Fruit fly (Drosophila melanogaster) whole organism, embryonic: ENCODE measurements around the gene Nlg4.

ENCODE experiments used
- Asciz ChIP-seq: fragments of 200-800 bp; sonication (Bioruptor generic); optimal IDR thresholded peaks from 2 replicates; lab custom pipeline; 2017; ENCODE audit warnings: missing biosample characterization, mild to moderate bottlenecking, missing genetic modification characterization, missing genetic modification reagents
- Bteb2 ChIP-seq: fragments of 200-800 bp; sonication (Bioruptor generic); optimal IDR thresholded peaks from 2 replicates; lab custom pipeline; 2016; ENCODE audit warnings: missing biosample characterization, missing genetic modification characterization
- CG10462 ChIP-seq: fragments of 200-800 bp; sonication (Bioruptor generic); optimal IDR thresholded peaks from 2 replicates; lab custom pipeline; 2016; ENCODE audit warnings: missing biosample characterization, missing genetic modification characterization
- CG11560 ChIP-seq: fragments of 200-800 bp; sonication (Bioruptor generic); IDR thresholded peaks from 3 replicates; pipeline ENCODE4 v1.3.6; 2022; ENCODE audit warnings: missing biosample characterization, missing genetic modification characterization
- CG12104 ChIP-seq: fragments of 200-800 bp; sonication (Bioruptor generic); optimal IDR thresholded peaks from 3 replicates; lab custom pipeline; 2016; ENCODE audit warnings: missing biosample characterization, missing genetic modification characterization
- CG1529 ChIP-seq: fragments of 200-800 bp; sonication (Bioruptor generic); optimal IDR thresholded peaks from 3 replicates; lab custom pipeline; 2018; ENCODE audit warnings: missing biosample characterization, missing genetic modification characterization
- CG15601 ChIP-seq: fragments of 200-800 bp; sonication (Bioruptor generic); optimal IDR thresholded peaks from 3 replicates; lab custom pipeline; 2019; ENCODE audit warnings: missing biosample characterization, mild to moderate bottlenecking, missing genetic modification characterization, moderate library complexity
- CG1603 ChIP-seq: fragments of 200-800 bp; sonication (Bioruptor generic); optimal IDR thresholded peaks from 2 replicates; lab custom pipeline; 2019; ENCODE audit warnings: missing biosample characterization, mild to moderate bottlenecking, missing genetic modification characterization, moderate library complexity
- CG31224 ChIP-seq: fragments of 200-800 bp; sonication (Bioruptor generic); IDR thresholded peaks from 2 replicates; pipeline ENCODE4 v1.3.6; 2022; ENCODE audit warnings: missing biosample characterization, missing genetic modification characterization
- CG31388 ChIP-seq: fragments of 200-800 bp; sonication (Bioruptor generic); optimal IDR thresholded peaks from 2 replicates; lab custom pipeline; 2016; ENCODE audit warnings: missing biosample characterization, missing genetic modification characterization
- CG3163 ChIP-seq: fragments of 200-800 bp; sonication (Bioruptor generic); optimal IDR thresholded peaks from 3 replicates; lab custom pipeline; 2016; ENCODE audit warnings: missing biosample characterization, missing genetic modification characterization
- CG5180 ChIP-seq: fragments of 200-800 bp; sonication (Bioruptor generic); optimal IDR thresholded peaks from 3 replicates; lab custom pipeline; 2017; ENCODE audit warnings: missing biosample characterization, missing genetic modification characterization, mild to moderate bottlenecking, moderate library complexity, missing genetic modification reagents
- CG6813 ChIP-seq: fragments of 200-800 bp; sonication (Bioruptor generic); optimal IDR thresholded peaks from 2 replicates; lab custom pipeline; 2017; ENCODE audit warnings: missing biosample characterization, missing genetic modification characterization, mild to moderate bottlenecking, moderate library complexity, missing genetic modification reagents
- CG7271 ChIP-seq: fragments of 200-800 bp; sonication (Bioruptor generic); optimal IDR thresholded peaks from 2 replicates; lab custom pipeline; 2018; ENCODE audit warnings: missing biosample characterization, mild to moderate bottlenecking, missing genetic modification characterization, moderate library complexity
- CG7928 ChIP-seq: fragments of 200-800 bp; sonication (Bioruptor generic); optimal IDR thresholded peaks from 2 replicates; lab custom pipeline; 2017; ENCODE audit warnings: missing biosample characterization, mild to moderate bottlenecking, missing genetic modification characterization
- CG7987 ChIP-seq: fragments of 200-800 bp; sonication (Bioruptor generic); optimal IDR thresholded peaks from 2 replicates; lab custom pipeline; 2018; ENCODE audit warnings: missing biosample characterization, mild to moderate bottlenecking, missing genetic modification characterization, moderate library complexity
- CG9609 ChIP-seq: fragments of 200-800 bp; sonication (Bioruptor generic); optimal IDR thresholded peaks from 3 replicates; lab custom pipeline; 2016; ENCODE audit warnings: missing biosample characterization, missing genetic modification characterization
- D19A ChIP-seq: fragments of 200-800 bp; optimal IDR thresholded peaks from 3 replicates; lab custom pipeline; 2019; ENCODE audit warnings: missing biosample characterization, mild to moderate bottlenecking, missing genetic modification characterization, moderate library complexity
- D19B ChIP-seq: fragments of 200-800 bp; sonication (Bioruptor generic); optimal IDR thresholded peaks from 2 replicates; lab custom pipeline; 2017; ENCODE audit warnings: missing biosample characterization, mild to moderate bottlenecking, missing genetic modification characterization
- E2f1 ChIP-seq: fragments of 200-800 bp; sonication (Bioruptor generic); IDR thresholded peaks from 2 replicates; pipeline ENCODE4 v1.3.6; 2022; ENCODE audit warnings: missing biosample characterization, missing genetic modification characterization
- Ets97D ChIP-seq: fragments of 200-800 bp; sonication (Bioruptor generic); optimal IDR thresholded peaks from 3 replicates; lab custom pipeline; 2016; ENCODE audit warnings: missing biosample characterization, missing genetic modification characterization
- NC2α ChIP-seq: fragments of 200-800 bp; sonication (Bioruptor generic); optimal IDR thresholded peaks from 2 replicates; lab custom pipeline; 2016; ENCODE audit warnings: missing biosample characterization, missing genetic modification characterization
- Nf-YA ChIP-seq: fragments of 200-800 bp; sonication (Bioruptor generic); IDR thresholded peaks from 2 replicates; pipeline ENCODE4 v1.3.6; 2022; ENCODE audit warnings: missing biosample characterization, missing genetic modification characterization
- Oaz ChIP-seq: fragments of 200-800 bp; sonication (Bioruptor generic); IDR thresholded peaks from 2 replicates; pipeline ENCODE4 v1.3.6; 2022; ENCODE audit warnings: missing biosample characterization, missing genetic modification characterization
- Tbp ChIP-seq: fragments of >200 bp; optimal IDR thresholded peaks from 2 replicates; lab custom pipeline; 2018; ENCODE audit warnings: missing biosample characterization, missing genetic modification characterization
- YL-1 ChIP-seq: fragments of 200-800 bp; sonication (Bioruptor generic); optimal IDR thresholded peaks from 3 replicates; lab custom pipeline; 2017; ENCODE audit warnings: missing biosample characterization, mild to moderate bottlenecking, missing genetic modification characterization
- ash1 ChIP-seq: fragments of 200-800 bp; sonication (Bioruptor generic); optimal IDR thresholded peaks from 2 replicates; lab custom pipeline; 2018; ENCODE audit warnings: missing biosample characterization, mild to moderate bottlenecking, missing genetic modification characterization
- bab2 ChIP-seq: fragments of 200-800 bp; sonication (Bioruptor generic); optimal IDR thresholded peaks from 2 replicates; lab custom pipeline; 2016; ENCODE audit warnings: missing biosample characterization, missing genetic modification characterization
- br ChIP-seq: fragments of >200 bp; optimal IDR thresholded peaks from 2 replicates; lab custom pipeline; 2017
- chinmo ChIP-seq: fragments of 200-800 bp; sonication (Bioruptor generic); IDR thresholded peaks from 4 replicates; pipeline ENCODE4 v1.3.6; 2022; ENCODE audit warnings: missing biosample characterization, missing genetic modification characterization; ENCODE audit not compliant: partially characterized antibody
- chm ChIP-seq: fragments of 200-800 bp; sonication (Bioruptor generic); IDR thresholded peaks from 2 replicates; pipeline ENCODE4 v1.3.6; 2022; ENCODE audit warnings: missing biosample characterization, missing genetic modification characterization
- dm ChIP-seq: fragments of 200-800 bp; sonication (Bioruptor generic); optimal IDR thresholded peaks from 3 replicates; lab custom pipeline; 2016; ENCODE audit warnings: missing biosample characterization, missing genetic modification characterization
- exex ChIP-seq: fragments of 200-800 bp; sonication (Bioruptor generic); optimal IDR thresholded peaks from 4 replicates; lab custom pipeline; 2018; ENCODE audit warnings: missing biosample characterization, mild to moderate bottlenecking, missing genetic modification characterization, moderate library complexity
- gem ChIP-seq: fragments of 200-800 bp; sonication (Bioruptor generic); optimal IDR thresholded peaks from 2 replicates; lab custom pipeline; 2019; ENCODE audit warnings: missing biosample characterization, mild to moderate bottlenecking, missing genetic modification characterization, moderate library complexity
- gsb-n ChIP-seq: fragments of 200-800 bp; sonication (Bioruptor generic); optimal IDR thresholded peaks from 3 replicates; lab custom pipeline; 2018; ENCODE audit warnings: missing biosample characterization, mild to moderate bottlenecking, missing genetic modification characterization
- hb ChIP-seq: fragments of 200-800 bp; sonication (Bioruptor generic); IDR thresholded peaks from 3 replicates; pipeline ENCODE4 v1.3.6; 2022; ENCODE audit warnings: missing biosample characterization, missing genetic modification characterization; ENCODE audit not compliant: partially characterized antibody
- inv ChIP-seq: fragments of 200-800 bp; sonication (Bioruptor generic); IDR thresholded peaks from 2 replicates; pipeline ENCODE4 v1.3.6; 2022; ENCODE audit warnings: missing biosample characterization, missing genetic modification characterization; ENCODE audit not compliant: partially characterized antibody
- lilli ChIP-seq: fragments of 200-800 bp; sonication (Bioruptor generic); optimal IDR thresholded peaks from 3 replicates; lab custom pipeline; 2016; ENCODE audit warnings: missing biosample characterization, missing genetic modification characterization
- lola ChIP-seq, 3 experiments: fragments of >200 bp in 2 of 3; fragments of 200-800 bp in 1 of 3; sonication (Bioruptor generic) in 1 of 3; optimal IDR thresholded peaks; 2 replicates each; lab custom pipeline; 2017 to 2019; ENCODE audit warnings: missing biosample characterization in 3 of 3, missing genetic modification characterization in 3 of 3, mild to moderate bottlenecking in 1 of 3, moderate library complexity in 1 of 3
- mld ChIP-seq: fragments of 200-800 bp; sonication (Bioruptor generic); IDR thresholded peaks from 3 replicates; pipeline ENCODE4 v1.3.6; 2022; ENCODE audit warnings: missing biosample characterization, missing genetic modification characterization; ENCODE audit not compliant: partially characterized antibody
- nmo ChIP-seq: fragments of 200-800 bp; sonication (Bioruptor generic); optimal IDR thresholded peaks from 2 replicates; lab custom pipeline; 2018; ENCODE audit warnings: missing biosample characterization, mild to moderate bottlenecking, missing genetic modification characterization, moderate library complexity
- pb ChIP-seq: fragments of 200-800 bp; sonication (Bioruptor generic); optimal IDR thresholded peaks from 3 replicates; lab custom pipeline; 2016; ENCODE audit warnings: missing biosample characterization, missing genetic modification characterization
- pzg ChIP-seq: fragments of 200-800 bp; sonication (Bioruptor generic); optimal IDR thresholded peaks from 3 replicates; lab custom pipeline; 2018; ENCODE audit warnings: missing biosample characterization, mild to moderate bottlenecking, missing genetic modification characterization, moderate library complexity
- slou ChIP-seq: fragments of 200-800 bp; sonication (Bioruptor generic); optimal IDR thresholded peaks from 3 replicates; lab custom pipeline; 2016; ENCODE audit warnings: missing biosample characterization, missing genetic modification characterization
- sqz ChIP-seq: fragments of 200-800 bp; sonication (Bioruptor generic); optimal IDR thresholded peaks from 3 replicates; lab custom pipeline; 2018; ENCODE audit warnings: missing biosample characterization, mild to moderate bottlenecking, missing genetic modification characterization
- tio ChIP-seq: fragments of 200-800 bp; sonication (Bioruptor generic); optimal IDR thresholded peaks from 2 replicates; lab custom pipeline; 2017; ENCODE audit warnings: missing biosample characterization, missing genetic modification characterization, inconsistent platforms
- trh ChIP-seq: fragments of 200-800 bp; sonication (Bioruptor generic); optimal IDR thresholded peaks from 2 replicates; lab custom pipeline; 2016; ENCODE audit warnings: missing biosample characterization, missing genetic modification characterization
- zen ChIP-seq: fragments of 200-800 bp; sonication (Bioruptor generic); optimal IDR thresholded peaks from 3 replicates; lab custom pipeline; 2018; ENCODE audit warnings: missing biosample characterization, mild to moderate bottlenecking, missing genetic modification characterization, moderate library complexity
- zen2 ChIP-seq: fragments of 200-800 bp; sonication (Bioruptor generic); IDR thresholded peaks from 3 replicates; pipeline ENCODE4 v1.3.6; 2022; ENCODE audit warnings: missing biosample characterization, missing genetic modification characterization; ENCODE audit not compliant: partially characterized antibody

Gene Nlg4

DNA sequence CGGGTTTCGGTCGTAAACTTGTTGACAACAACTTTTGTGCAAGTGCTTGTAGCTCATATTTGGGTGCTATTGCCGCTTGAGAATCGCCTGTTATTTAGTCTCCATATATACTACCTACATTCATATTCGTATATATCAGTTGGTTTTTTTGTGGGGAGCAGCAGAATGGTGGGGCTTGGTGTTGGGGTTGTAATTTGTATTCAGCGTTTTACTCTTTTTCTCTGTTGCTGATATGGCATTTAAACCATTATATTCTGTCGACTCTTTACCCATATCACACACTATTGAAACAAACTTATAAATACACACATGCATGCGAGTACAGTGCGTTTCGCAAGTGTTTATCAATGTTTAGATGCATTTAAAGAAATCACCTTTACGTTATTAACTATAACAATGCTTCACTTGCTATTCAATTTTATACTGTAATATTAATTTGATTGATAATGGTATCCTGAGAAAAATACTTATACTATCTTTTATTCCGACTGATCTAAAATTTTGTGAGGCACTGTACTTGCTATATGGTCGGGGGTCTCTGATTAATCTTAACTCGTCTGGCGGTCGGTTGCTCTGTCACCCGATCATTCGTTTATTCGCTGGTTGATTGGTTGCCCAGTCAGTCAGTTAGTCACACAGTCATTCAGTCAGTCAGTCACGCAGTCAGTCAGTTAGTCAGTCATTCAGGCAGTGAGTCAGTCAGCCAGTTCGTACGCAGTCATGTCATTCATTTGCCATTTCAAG, 56.8 kb downstream of the Nlg4 start (continued):
- TF ChIP-seq pb (GFP tag; lab: Kevin White, UChicago) (peak; percentile 62), CG7928 (peak; percentile 56), CG31388 (GFP tag; lab: Kevin White, UChicago) (no peak), Nf-YA (GFP tag; lab: Robert Waterston, UW) (0 out of 2 replicates have a peak, but pooled peaks have one; percentile 39), CG3163 (GFP tag; lab: Kevin White, UChicago) (peak; percentile 25), inv (no peak), YL-1 (GFP tag; lab: Kevin White, UChicago) (peak; percentile 4), ash1 (peak; percentile 53), CG31224 (GFP tag; lab: Robert Waterston, UW) (peak; percentile 69), CG5180 (GFP tag; lab: Kevin White, UChicago) (peak; percentile 67), zen (tag; lab: Kevin White, UChicago) (peak; percentile 56), Asciz (GFP tag; lab: Kevin White, UChicago) (peak; percentile 81), E2f1 (GFP tag; lab: Robert Waterston, UW) (peak; percentile 84), lilli (peak; percentile 86), NC2α (GFP tag; lab: Kevin White, UChicago) (no peak), Ets97D (GFP tag; lab: Kevin White, UChicago) (no peak), CG10462 (GFP tag; lab: Kevin White, UChicago) (peak; percentile 5), mld (GFP tag; lab: Robert Waterston, UW) (no peak), chm (GFP tag; lab: Robert Waterston, UW) (no peak; the same call in 1 of the 2 replicates), trh (peak; percentile 15), hb (GFP tag; lab: Robert Waterston, UW) (no peak), Tbp (no peak), gem (peak; percentile 94), dm (GFP tag; lab: Kevin White, UChicago) (peak; percentile 22), D19A (tag; lab: Kevin White, UChicago) (peak; percentile 83), Oaz (GFP tag; lab: Robert Waterston, UW) (peak; percentile 68), slou (peak; percentile 4), CG7987 (GFP tag; lab: Kevin White, UChicago) (peak; percentile 48), bab2 (GFP tag; lab: Kevin White, UChicago) (peak; percentile 70), pzg (GFP tag; lab: Kevin White, UChicago) (peak; percentile 5), CG12104 (GFP tag; lab: Kevin White, UChicago) (peak; percentile 58), tio (peak; percentile 56), br (lab: Kevin White, UChicago) (no peak), CG1603 (tag; lab: Kevin White, UChicago) (peak; percentile 91), exex (tag; lab: Kevin White, UChicago) (peak; percentile 83), gsb-n (tag; lab: Kevin White, UChicago) (peak; percentile 72), CG9609 (GFP tag; lab: Kevin White, UChicago) (peak; percentile 60), nmo (GFP tag; lab: Kevin White, UChicago) (peak; percentile 86), CG7271 (tag; lab: Kevin White, UChicago) (no peak), CG11560 (tag; lab: Robert Waterston, UW) (peak; percentile 61; the same call in 1 of the 3 replicates), Bteb2 (GFP tag; lab: Kevin White, UChicago) (peak; percentile 74), chinmo (GFP tag; lab: Robert Waterston, UW) (peak; percentile 88), D19B (GFP tag; lab: Kevin White, UChicago) (peak; percentile 79), zen2 (no peak), CG6813 (GFP tag; lab: Kevin White, UChicago) (peak; percentile 87), sqz (GFP tag; lab: Kevin White, UChicago) (peak; percentile 51), CG1529 (GFP tag; lab: Kevin White, UChicago) (peak; percentile 60), lola (GFP tag; optimal IDR thresholded peaks at IDR 0.05; lab: Kevin White, UChicago) (peak in 1 of 3 experiments; percentile 62), CG15601 (tag; lab: Kevin White, UChicago) (peak; percentile 73)
